Worm (Caenorhabditis elegans): ENCODE results near the gene fbxa-118.

DNA sequence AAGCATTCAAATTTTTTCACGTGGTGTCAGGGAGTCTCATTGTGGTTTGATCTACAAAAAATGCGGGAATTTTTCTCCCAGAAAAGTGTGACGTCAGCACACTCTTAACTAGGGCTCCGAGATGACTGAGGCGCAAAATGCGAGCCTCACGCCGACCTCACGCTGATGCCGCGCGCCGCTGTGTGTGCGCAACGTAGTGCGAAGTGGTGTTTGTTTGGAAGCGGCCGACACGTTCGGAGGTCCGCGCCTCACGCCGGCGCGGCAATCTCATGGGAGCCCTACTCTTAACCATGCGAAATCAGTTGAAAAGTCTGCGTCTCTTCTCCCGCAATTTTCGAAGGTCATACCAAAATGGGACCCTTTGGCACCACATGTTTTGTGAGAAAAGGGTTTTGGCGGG, 13.1 kb upstream of the fbxa-118 start:
- TF ChIP-seq sea-1 (GFP tag; conservative IDR thresholded peaks at IDR 0.05), result no peak
- TF ChIP-seq F13C5.2 (tag; optimal IDR thresholded peaks at IDR 0.05), result no peak
- no peak for TF ChIP-seq hnd-1 (tag; optimal IDR thresholded peaks at IDR 0.05)
- TF ChIP-seq pes-1 (GFP tag; IDR thresholded peaks at IDR 0.05), result no peak
- no peak for TF ChIP-seq hmbx-1 (tag; optimal IDR thresholded peaks at IDR 0.05)

Data from whole organism, early embryonic.